Worm (Caenorhabditis elegans): Measurements from ENCODE around the gene dyc-1.

DNA sequence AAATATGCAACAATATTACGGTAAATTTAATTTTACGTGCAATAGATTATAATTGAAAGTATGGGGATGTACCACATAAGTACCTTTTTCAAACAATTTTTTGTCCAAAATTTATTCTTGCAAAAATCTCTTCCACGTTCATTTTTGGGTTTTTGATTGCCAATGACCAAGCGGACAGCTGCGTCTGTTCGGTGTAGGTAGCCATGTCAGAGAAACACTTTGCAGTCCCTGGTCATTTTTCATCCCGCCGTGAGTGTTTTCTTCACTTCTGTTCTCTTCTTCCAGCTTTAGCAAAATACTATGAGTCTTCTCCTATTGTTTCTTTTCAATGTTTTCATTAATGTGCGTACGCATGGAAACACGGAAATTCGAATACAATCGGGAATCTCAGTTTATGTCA, 40.8 kb downstream of the dyc-1 start, which contains the start of gene dsl-4:
- TF ChIP-seq Y67H2A.10 (GFP tag; conservative IDR thresholded peaks at IDR 0.05) = no peak
- TF ChIP-seq pha-4 (tag; optimal IDR thresholded peaks at IDR 0.05) = no peak

Data from whole organism, young adult.